Worm (Caenorhabditis elegans) whole organism, late embryonic: ENCODE results near the gene K02A6.4.
A peak's percentile ranks its signal among the peaks of the same experiment; 100 is the strongest.

Experiments used
- F13H6.1 ChIP-seq: sonication (generic microtip); optimal IDR thresholded peaks from 2 replicates; lab custom pipeline; 2016; ENCODE audit warnings: missing genetic modification characterization, missing compliant biosample characterization
- K02D7.2 ChIP-seq: sonication (generic microtip); optimal IDR thresholded peaks from 2 replicates; lab custom pipeline; 2017; ENCODE audit warnings: mild to moderate bottlenecking, missing genetic modification characterization, missing compliant biosample characterization
- T23F11.4 ChIP-seq: fragments of 200-800 bp; sonication (Bioruptor generic); optimal IDR thresholded peaks from 2 replicates; lab custom pipeline; 2018; ENCODE audit warnings: mild to moderate bottlenecking, missing genetic modification characterization, missing compliant biosample characterization
- ahr-1 ChIP-seq: sonication (generic microtip); optimal IDR thresholded peaks from 2 replicates; lab custom pipeline; 2016; ENCODE audit warnings: missing genetic modification characterization, missing compliant biosample characterization
- ceh-14 ChIP-seq: sonication (generic microtip); optimal IDR thresholded peaks from 2 replicates; lab custom pipeline; 2016; ENCODE audit warnings: missing genotype, missing genetic modification characterization, missing compliant biosample characterization
- ceh-18 ChIP-seq: sonication (generic microtip); optimal IDR thresholded peaks from 2 replicates; lab custom pipeline; 2016; ENCODE audit warnings: missing genetic modification characterization, missing compliant biosample characterization
- ceh-19 ChIP-seq: fragments of 200-800 bp; sonication (Bioruptor generic); optimal IDR thresholded peaks from 2 replicates; lab custom pipeline; 2018; ENCODE audit warnings: mild to moderate bottlenecking, missing genetic modification characterization, missing compliant biosample characterization
- ceh-2 ChIP-seq: sonication (generic microtip); optimal IDR thresholded peaks from 2 replicates; lab custom pipeline; 2016; ENCODE audit warnings: missing genotype, missing genetic modification characterization, missing compliant biosample characterization
- ceh-24 ChIP-seq: sonication (generic microtip); optimal IDR thresholded peaks from 2 replicates; lab custom pipeline; 2016; ENCODE audit warnings: mild to moderate bottlenecking, missing genetic modification characterization, missing compliant biosample characterization
- ceh-31 ChIP-seq: sonication (generic microtip); optimal IDR thresholded peaks from 2 replicates; lab custom pipeline; 2016; ENCODE audit warnings: missing genetic modification characterization, missing compliant biosample characterization
- ceh-6 ChIP-seq: fragments of 200-800 bp; sonication (Bioruptor generic); optimal IDR thresholded peaks from 2 replicates; lab custom pipeline; 2018; ENCODE audit warnings: mild to moderate bottlenecking, missing genetic modification characterization, missing compliant biosample characterization
- ceh-9 ChIP-seq: sonication (generic microtip); optimal IDR thresholded peaks from 2 replicates; lab custom pipeline; 2016; ENCODE audit warnings: mild to moderate bottlenecking, missing genetic modification characterization, inconsistent platforms, missing compliant biosample characterization
- dve-1 ChIP-seq: sonication (generic microtip); optimal IDR thresholded peaks from 2 replicates; lab custom pipeline; 2017; ENCODE audit warnings: antibody characterized with exemption, mild to moderate bottlenecking, missing genetic modification characterization, missing compliant biosample characterization
- elt-2 ChIP-seq: sonication (generic microtip); optimal IDR thresholded peaks from 2 replicates; lab custom pipeline; 2016; ENCODE audit warnings: missing genetic modification reagents, missing genetic modification characterization, missing compliant biosample characterization
- elt-4 ChIP-seq: sonication (generic microtip); optimal IDR thresholded peaks from 2 replicates; lab custom pipeline; 2016; ENCODE audit warnings: missing genetic modification characterization, missing compliant biosample characterization
- ets-4 ChIP-seq: sonication (generic microtip); optimal IDR thresholded peaks from 2 replicates; lab custom pipeline; 2016; ENCODE audit warnings: missing genetic modification characterization, missing compliant biosample characterization
- fax-1 ChIP-seq: sonication (generic microtip); optimal IDR thresholded peaks from 2 replicates; lab custom pipeline; 2016; ENCODE audit warnings: missing genotype, missing genetic modification characterization, missing compliant biosample characterization
- fkh-10 ChIP-seq: fragments of 150-350 bp; optimal IDR thresholded peaks from 2 replicates; lab custom pipeline; 2014; ENCODE audit warnings: missing biosample characterization, missing genetic modification reagents, missing genetic modification characterization
- hlh-13 ChIP-seq: fragments of 200-800 bp; sonication (Bioruptor generic); optimal IDR thresholded peaks from 2 replicates; lab custom pipeline; 2018; ENCODE audit warnings: mild to moderate bottlenecking, missing genetic modification characterization, missing compliant biosample characterization
- hlh-6 ChIP-seq: sonication (generic microtip); optimal IDR thresholded peaks from 2 replicates; lab custom pipeline; 2016; ENCODE audit warnings: missing genotype, missing genetic modification characterization, missing compliant biosample characterization
- madf-2 ChIP-seq: sonication (generic microtip); optimal IDR thresholded peaks from 2 replicates; lab custom pipeline; 2017; ENCODE audit warnings: missing genetic modification characterization, missing compliant biosample characterization
- mec-3 ChIP-seq: sonication (generic microtip); optimal IDR thresholded peaks from 2 replicates; lab custom pipeline; 2016; ENCODE audit warnings: borderline replicate concordance, missing genetic modification characterization, missing compliant biosample characterization
- nfya-1 ChIP-seq: sonication (generic microtip); optimal IDR thresholded peaks from 2 replicates; lab custom pipeline; 2017; ENCODE audit warnings: missing genetic modification characterization, mild to moderate bottlenecking, missing compliant biosample characterization, antibody characterized with exemption, moderate library complexity
- nhr-232 ChIP-seq: sonication (generic microtip); optimal IDR thresholded peaks from 2 replicates; lab custom pipeline; 2016; ENCODE audit warnings: missing genetic modification characterization, missing compliant biosample characterization
- pag-3 ChIP-seq: sonication (generic microtip); optimal IDR thresholded peaks from 2 replicates; lab custom pipeline; 2016; ENCODE audit warnings: missing compliant biosample characterization, missing genetic modification characterization, borderline replicate concordance
- pqm-1 ChIP-seq: sonication (generic microtip); optimal IDR thresholded peaks from 2 replicates; lab custom pipeline; 2016; ENCODE audit warnings: missing genetic modification characterization, missing compliant biosample characterization
- pros-1 ChIP-seq: fragments of 150-350 bp; optimal IDR thresholded peaks from 2 replicates; lab custom pipeline; 2014; ENCODE audit warnings: missing biosample characterization, missing genetic modification reagents, missing genetic modification characterization
- ref-2 ChIP-seq: sonication (generic microtip); optimal IDR thresholded peaks from 2 replicates; lab custom pipeline; 2016; ENCODE audit warnings: missing genetic modification characterization, missing compliant biosample characterization
- rnt-1 ChIP-seq: sonication (generic microtip); optimal IDR thresholded peaks from 2 replicates; lab custom pipeline; 2016; ENCODE audit warnings: missing genetic modification characterization, missing compliant biosample characterization
- sox-2 ChIP-seq: fragments of 200-800 bp; sonication (Bioruptor generic); IDR thresholded peaks from 2 replicates; pipeline ENCODE4 v1.3.6; 2022; ENCODE audit warnings: missing genetic modification reagents, missing genetic modification characterization, missing compliant biosample characterization
- syd-9 ChIP-seq: sonication (generic microtip); optimal IDR thresholded peaks from 2 replicates; lab custom pipeline; 2016; ENCODE audit warnings: mild to moderate bottlenecking, missing genetic modification characterization, moderate library complexity, missing compliant biosample characterization
- unc-42 ChIP-seq: sonication (generic microtip); optimal IDR thresholded peaks from 2 replicates; lab custom pipeline; 2016; ENCODE audit warnings: missing genotype, missing genetic modification characterization, missing compliant biosample characterization
- unc-55 ChIP-seq: sonication (generic microtip); optimal IDR thresholded peaks from 2 replicates; lab custom pipeline; 2017; ENCODE audit warnings: missing biosample characterization, missing genetic modification reagents, missing genetic modification characterization
- zip-5 ChIP-seq: sonication (generic microtip); optimal IDR thresholded peaks from 2 replicates; lab custom pipeline; 2016; ENCODE audit warnings: missing genetic modification characterization, missing compliant biosample characterization
- ztf-16 ChIP-seq: sonication (generic microtip); optimal IDR thresholded peaks from 2 replicates; lab custom pipeline; 2017; ENCODE audit warnings: missing genetic modification characterization, missing compliant biosample characterization

The K02A6.4 gene

DNA sequence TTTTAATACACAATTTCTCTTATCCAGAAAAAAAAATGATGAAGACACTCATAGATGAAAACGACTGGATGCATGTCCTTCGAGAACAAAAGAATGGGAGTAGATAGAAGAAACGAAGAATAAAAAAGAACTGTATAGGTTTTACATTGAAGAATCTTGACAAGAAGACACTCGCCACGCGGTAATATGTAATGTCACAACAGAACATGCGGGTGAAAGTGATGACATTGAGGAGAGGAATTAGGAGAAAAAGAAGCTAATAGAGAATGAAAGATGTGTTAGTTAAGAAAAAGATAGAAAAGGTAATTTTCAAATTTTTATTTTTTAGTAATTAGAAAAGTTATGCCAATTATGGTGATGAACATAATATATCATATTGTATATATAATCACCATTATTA, 36.9 kb upstream of the K02A6.4 start:
- TF ChIP-seq hlh-13 (GFP tag; lab: Kevin White, UChicago) (no peak), rnt-1 (tag; lab: Kevin White, UChicago) (no peak), ztf-16 (tag; lab: Kevin White, UChicago) (no peak), syd-9 (tag; lab: Kevin White, UChicago) (no peak), pag-3 (tag; lab: Kevin White, UChicago) (no peak), dve-1 (no peak), ceh-24 (tag; lab: Kevin White, UChicago) (no peak), ceh-14 (tag; lab: Kevin White, UChicago) (no peak), zip-5 (tag; lab: Kevin White, UChicago) (no peak)

- TF ChIP-seq sox-2 (GFP tag; lab: Robert Waterston, UW) = no peak
- TF ChIP-seq unc-42 (tag; lab: Kevin White, UChicago) = peak; percentile 89
- TF ChIP-seq ref-2 (tag; lab: Kevin White, UChicago) = peak; percentile 65
- peak; percentile 34 for TF ChIP-seq nfya-1 (tag; lab: Kevin White, UChicago)
- no peak for TF ChIP-seq mec-3
- peak; percentile 3 for TF ChIP-seq fax-1 (tag; lab: Kevin White, UChicago)
- TF ChIP-seq ceh-18 (tag; lab: Kevin White, UChicago) = peak; percentile 9
- peak; percentile 30 for TF ChIP-seq unc-55 (GFP tag; lab: Kevin White, UChicago)
- TF ChIP-seq F13H6.1 = peak; percentile 25
- peak; percentile 16 for TF ChIP-seq ceh-14 (tag; lab: Kevin White, UChicago)
- TF ChIP-seq ceh-19 (GFP tag; lab: Kevin White, UChicago) = no peak
- TF ChIP-seq ceh-31 (tag; lab: Kevin White, UChicago) = peak; percentile 77
These were observed 33.7 kb upstream of the K02A6.4 start, which contains the start of gene M60.6 for ce11 chrX:8252293-8252692. TSS of gene M60.6 (minus strand) at chrX:8252458.

- no peak for TF ChIP-seq zip-5 (tag; lab: Kevin White, UChicago)
- TF ChIP-seq hlh-6 = no peak
- no peak for TF ChIP-seq elt-4
- TF ChIP-seq ceh-14 (tag; lab: Kevin White, UChicago) = no peak
- TF ChIP-seq unc-42 (tag; lab: Kevin White, UChicago) = no peak
- TF ChIP-seq pros-1 (tag; lab: Kevin White, UChicago) = no peak
- TF ChIP-seq K02D7.2 (tag; lab: Kevin White, UChicago) = no peak
- no peak for TF ChIP-seq ceh-9 (tag; lab: Kevin White, UChicago)
- no peak for TF ChIP-seq ceh-6 (GFP tag; lab: Kevin White, UChicago)
- TF ChIP-seq ceh-24 (tag; lab: Kevin White, UChicago) = no peak
- TF ChIP-seq ceh-2 (tag; lab: Kevin White, UChicago) = no peak
- TF ChIP-seq nhr-232 (tag; lab: Kevin White, UChicago) = no peak
- no peak for TF ChIP-seq madf-2 (tag; lab: Kevin White, UChicago)
- TF ChIP-seq ceh-19 (GFP tag; lab: Kevin White, UChicago) = no peak
- no peak for TF ChIP-seq fkh-10 (GFP tag; lab: Kevin White, UChicago)
- TF ChIP-seq, all 69 proteins: peak for 0
These were observed 28.5 kb upstream of the K02A6.4 start for ce11 chrX:8247088-8247487.

DNA sequence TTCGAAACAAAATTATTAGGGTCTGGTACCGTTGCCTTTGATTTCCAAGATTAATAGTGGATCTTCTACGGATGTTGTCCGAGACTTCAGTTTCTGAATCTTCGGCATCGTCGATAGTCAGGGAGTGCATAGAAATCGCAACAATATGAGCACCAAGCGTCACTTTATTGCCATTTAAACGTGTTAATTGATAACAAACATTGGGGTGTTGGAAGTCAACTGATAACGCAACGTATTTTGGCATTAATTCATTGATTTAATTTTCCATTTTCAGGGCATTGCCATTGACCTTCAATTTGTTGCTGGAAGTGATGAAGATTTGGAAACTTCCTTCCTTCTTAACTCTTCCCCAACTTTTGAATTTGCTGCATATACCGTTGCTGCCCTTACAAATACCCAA, 27.6 kb upstream of the K02A6.4 start, which contains the start of gene kqt-2:
TSS of gene kqt-2 (minus strand) at position 244 of the 400 bp plus-strand sequence.
- TF ChIP-seq ceh-31 (tag; lab: Kevin White, UChicago) = no peak
- no peak for TF ChIP-seq pqm-1 (tag; lab: Kevin White, UChicago)
- TF ChIP-seq elt-2 (tag; lab: Kevin White, UChicago) = peak; percentile 46

- TF ChIP-seq elt-2 (tag; lab: Kevin White, UChicago) = peak; percentile 58
- TF ChIP-seq ceh-6 (GFP tag; lab: Kevin White, UChicago) = no peak
- TF ChIP-seq T23F11.4 (GFP tag; lab: Kevin White, UChicago) = no peak
- TF ChIP-seq ahr-1 (tag; lab: Kevin White, UChicago) = no peak
- TF ChIP-seq ets-4 (tag; lab: Kevin White, UChicago) = no peak
These were observed 24.6 kb upstream of the K02A6.4 start for ce11 chrX:8243116-8243515.
